Worm (Caenorhabditis elegans): ENCODE measurements around the gene sre-45.

ce11 chrII:13479424-13479823 lies 38.3 kb upstream of the sre-45 start:
- TF ChIP-seq nhr-129 (tag; optimal IDR thresholded peaks at IDR 0.05) (no peak), nhr-21 (tag; optimal IDR thresholded peaks at IDR 0.05) (no peak), ztf-11 (tag; optimal IDR thresholded peaks at IDR 0.05) (no peak), nhr-25 (tag; optimal IDR thresholded peaks at IDR 0.05) (no peak), snpc-4 (tag; optimal IDR thresholded peaks at IDR 0.05) (no peak)

All from whole organism, L2 larva.